Fruit fly (Drosophila melanogaster): Measurements from ENCODE around the gene CG34435.

CG34435 gene

dm6 chrX:5607647-5608046 lies 6.6 kb downstream of the CG34435 start:
- no peak for TF ChIP-seq noc (tag; optimal IDR thresholded peaks at IDR 0.05)

DNA sequence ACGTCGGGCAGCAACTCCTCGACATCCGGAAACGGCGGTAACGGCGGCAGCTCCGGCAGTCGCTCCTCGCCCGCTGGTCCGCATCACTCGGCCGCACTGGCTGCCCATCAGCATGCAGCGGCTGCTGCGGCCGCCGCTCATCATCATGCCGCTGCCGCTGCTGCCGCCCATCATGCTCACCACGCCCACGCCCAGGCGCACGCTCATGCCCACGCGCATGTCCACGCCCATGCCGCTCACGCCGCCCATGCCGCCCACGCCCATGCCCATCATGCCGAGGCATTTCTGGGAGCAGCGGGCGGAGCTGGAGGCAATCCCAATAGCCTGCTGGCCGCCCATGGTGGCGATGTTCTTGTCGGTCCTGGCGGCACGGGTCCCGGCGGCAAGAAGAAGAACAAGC lies 7.9 kb downstream of the CG34435 start:
- TF ChIP-seq noc (tag; optimal IDR thresholded peaks at IDR 0.05) = no peak

dm6 chrX:5604181-5604580 lies 10.1 kb downstream of the CG34435 start:
- peak; percentile 5 for TF ChIP-seq noc (tag; optimal IDR thresholded peaks at IDR 0.05)

DNA sequence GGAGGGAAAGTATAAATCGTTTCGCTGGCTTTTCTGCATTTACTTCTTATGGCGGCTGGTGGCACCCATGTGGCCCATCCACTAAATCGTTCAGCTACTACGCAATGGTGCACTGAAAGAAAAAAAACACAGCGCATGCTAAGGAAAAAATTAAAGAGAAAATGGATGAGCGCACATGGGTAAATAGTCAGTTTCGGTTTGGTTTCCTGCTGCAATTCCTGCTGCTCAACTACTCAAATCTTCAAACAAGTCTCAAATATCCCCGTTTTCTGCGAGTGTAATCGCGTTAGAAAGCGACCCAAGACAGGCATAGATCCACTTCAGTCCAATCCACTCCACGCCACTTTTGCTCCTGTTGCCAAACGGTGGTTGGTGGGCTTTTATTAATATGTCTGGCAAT lies 11.3 kb downstream of the CG34435 start:
- no peak for TF ChIP-seq noc (tag; optimal IDR thresholded peaks at IDR 0.05)

DNA sequence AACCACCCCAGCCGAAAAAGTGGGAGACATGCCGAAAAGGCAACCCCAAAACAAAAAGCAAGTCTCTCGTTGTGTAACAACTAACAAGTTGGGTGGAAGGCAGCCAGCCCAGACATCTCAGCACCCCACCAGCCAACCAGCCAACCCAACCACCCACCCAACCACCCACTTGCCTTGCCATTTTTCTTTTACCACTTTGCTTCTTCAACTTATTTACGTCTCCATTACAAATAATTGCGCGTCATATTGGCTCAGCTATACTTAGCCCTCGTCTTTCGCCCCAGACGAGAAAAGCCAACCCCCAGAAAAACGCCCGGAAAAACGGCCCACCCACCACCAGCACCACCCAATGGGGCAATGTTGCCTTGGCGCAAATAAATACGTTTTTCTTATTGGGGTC lies 12.0 kb downstream of the CG34435 start:
- TF ChIP-seq noc (tag; optimal IDR thresholded peaks at IDR 0.05) = no peak

dm6 chrX:5596554-5596953 lies 17.7 kb downstream of the CG34435 start:
- TF ChIP-seq noc (tag; optimal IDR thresholded peaks at IDR 0.05) = no peak

dm6 chrX:5593868-5594267 lies 20.4 kb downstream of the CG34435 start, which contains the start of gene Vsx1:
TSS of gene Vsx1 (plus strand) at chrX:5594255.
- no peak for TF ChIP-seq noc (tag; optimal IDR thresholded peaks at IDR 0.05)

- TF ChIP-seq noc (tag; optimal IDR thresholded peaks at IDR 0.05) = no peak
Measured at dm6 chrX:5589990-5590389, 24.3 kb downstream of the CG34435 start.

dm6 chrX:5588454-5588853 lies 25.8 kb downstream of the CG34435 start:
- no peak for TF ChIP-seq noc (tag; optimal IDR thresholded peaks at IDR 0.05)

DNA sequence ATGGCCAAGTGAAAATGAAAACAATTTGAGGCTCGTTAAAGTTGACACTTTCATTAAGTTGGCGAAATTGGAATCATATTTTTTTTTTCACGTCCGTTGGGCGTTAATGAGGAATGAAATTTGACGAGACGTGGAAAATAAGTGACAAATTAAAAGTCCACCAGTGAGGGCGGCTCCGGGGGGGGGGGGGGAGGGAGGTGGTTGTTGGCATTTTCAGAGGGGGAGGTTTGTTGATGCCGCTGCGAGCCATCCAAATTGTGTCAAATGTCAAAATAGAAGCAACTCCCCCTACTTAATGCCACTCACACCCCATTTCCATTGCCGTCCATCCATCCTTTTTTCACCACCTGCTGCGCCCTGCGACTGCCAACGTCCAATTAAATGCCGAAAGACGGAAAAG lies 27.2 kb downstream of the CG34435 start:
- TF ChIP-seq noc (tag; optimal IDR thresholded peaks at IDR 0.05) = no peak

DNA sequence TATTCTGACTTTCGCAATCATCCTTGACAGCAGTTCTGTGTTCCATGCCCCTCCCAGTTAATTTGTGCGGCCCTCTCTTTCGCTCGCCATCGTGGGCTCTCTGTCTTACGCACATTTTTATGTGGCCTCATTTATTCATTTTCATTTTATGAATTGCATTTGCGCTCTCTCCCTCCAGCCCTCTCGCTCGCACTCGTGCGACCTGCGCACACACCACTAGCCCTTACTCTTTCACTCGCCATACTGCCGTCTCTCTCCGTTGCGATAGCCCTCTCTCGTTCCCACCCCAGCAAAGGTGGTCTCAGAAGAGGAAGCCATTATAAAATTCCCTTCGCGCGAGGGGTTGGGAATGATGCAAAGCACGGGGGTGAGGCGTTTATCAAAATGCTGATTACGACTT lies 34.8 kb downstream of the CG34435 start:
- no peak for TF ChIP-seq noc (tag; optimal IDR thresholded peaks at IDR 0.05)

- no peak for TF ChIP-seq noc (tag; optimal IDR thresholded peaks at IDR 0.05)
Measured at dm6 chrX:5563929-5564328, 50.3 kb downstream of the CG34435 start.

- TF ChIP-seq noc (tag; optimal IDR thresholded peaks at IDR 0.05) = no peak
Measured at dm6 chrX:5563396-5563795, 50.9 kb downstream of the CG34435 start.
